Worm (Caenorhabditis elegans) whole organism, L1 larva: ENCODE measurements around the gene zig-10.

Source experiments
- efl-1 ChIP-seq, 4 experiments: fragments of 150-350 bp; optimal IDR thresholded peaks in 3 of 4; peaks in 1 of 4; 1 replicate in 1 of 4; 2 replicates in 3 of 4; lab custom pipeline; 2014; ENCODE audit warnings: missing biosample characterization in 2 of 4, missing genetic modification characterization in 2 of 4, missing genetic modification reagents in 2 of 4
- lin-13 ChIP-seq: fragments of 150-350 bp; optimal IDR thresholded peaks from 2 replicates; lab custom pipeline; 2014; ENCODE audit warnings: missing biosample characterization, missing genetic modification reagents, missing genetic modification characterization
- nhr-77 ChIP-seq: fragments of 150-350 bp; optimal IDR thresholded peaks from 2 replicates; lab custom pipeline; 2014; ENCODE audit warnings: missing biosample characterization, missing genetic modification characterization

DNA sequence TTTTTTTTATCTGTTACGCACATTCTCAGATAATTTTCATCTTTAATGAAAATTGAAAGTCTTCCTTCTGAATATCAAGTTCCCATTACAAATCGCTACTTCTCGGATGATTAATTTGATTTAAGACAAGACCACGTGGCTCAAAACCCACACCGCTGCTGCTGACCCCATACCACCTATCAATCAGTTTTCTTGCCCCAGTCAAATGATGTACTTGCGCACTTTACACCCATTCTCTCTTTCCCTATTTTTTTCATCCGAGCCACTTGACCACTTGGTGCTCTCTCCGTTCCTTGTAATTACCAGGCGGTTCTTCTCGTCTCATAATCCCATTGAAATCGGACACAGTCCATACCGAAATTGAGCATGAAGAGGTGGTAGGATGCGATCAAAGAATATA, 4.5 kb upstream of the zig-10 start:
- no peak for TF ChIP-seq nhr-77 (tag; lab: Kevin White, UChicago)
- no peak for TF ChIP-seq lin-13 (GFP tag; lab: Kevin White, UChicago)
- no peak for TF ChIP-seq efl-1 (optimal IDR thresholded peaks at IDR 0.05; lab: Kevin White, UChicago)
- no peak for TF ChIP-seq efl-1 (GFP tag; optimal IDR thresholded peaks at IDR 0.05 in 1 of 2; lab: Kevin White, UChicago)
